Fruit fly (Drosophila melanogaster) whole organism, adult: ENCODE data around the gene CG4577.
A peak's percentile ranks its signal among the peaks of the same experiment; 100 is the strongest.

Source experiments
- CG11617 ChIP-seq: fragments of 200-800 bp; sonication (Bioruptor generic); optimal IDR thresholded peaks from 2 replicates; lab custom pipeline; 2017; ENCODE audit warnings: mild to moderate bottlenecking, missing biosample characterization, missing genetic modification reagents, missing genetic modification characterization
- CG1620 ChIP-seq: fragments of 200-800 bp; sonication (Bioruptor generic); optimal IDR thresholded peaks from 2 replicates; lab custom pipeline; 2016; ENCODE audit warnings: missing biosample characterization, missing genetic modification characterization
- kay ChIP-seq: fragments of 200-800 bp; sonication (Bioruptor generic); peaks from one replicate; lab custom pipeline; 2016; ENCODE audit warnings: missing biosample characterization, missing genetic modification characterization, borderline replicate concordance

- TF ChIP-seq CG11617 = peak; percentile 81
- TF ChIP-seq kay (GFP tag; lab: Kevin White, UChicago) = no peak
- TF ChIP-seq CG1620 = peak; percentile 90
Observed at dm6 chr2L:1172704-1173107, 38.2 kb downstream of the CG4577 start, which contains the start of the genes Charon and CG4887.
